Worm (Caenorhabditis elegans) whole organism, L2 larva: ENCODE measurements around the gene C35B1.9.

Source experiments
- ceh-16 ChIP-seq: fragments of 150-350 bp; optimal IDR thresholded peaks from 2 replicates; lab custom pipeline; 2014; ENCODE audit warnings: missing biosample characterization, missing genetic modification characterization
- ceh-82 ChIP-seq: fragments of 150-350 bp; optimal IDR thresholded peaks from 2 replicates; lab custom pipeline; 2014; ENCODE audit warnings: missing biosample characterization, missing genetic modification characterization
- egl-27 ChIP-seq: sonication (generic microtip); optimal IDR thresholded peaks from 3 replicates; lab custom pipeline; 2017; ENCODE audit warnings: missing biosample characterization, missing genetic modification reagents, missing genetic modification characterization
- elt-3 ChIP-seq: sonication (generic microtip); optimal IDR thresholded peaks from 2 replicates; lab custom pipeline; 2017; ENCODE audit warnings: missing biosample characterization, missing genetic modification characterization
- fos-1 ChIP-seq: fragments of 150-350 bp; optimal IDR thresholded peaks from 2 replicates; lab custom pipeline; 2014; ENCODE audit warnings: missing biosample characterization, missing genetic modification characterization
- nhr-237 ChIP-seq: fragments of 150-350 bp; optimal IDR thresholded peaks from 2 replicates; lab custom pipeline; 2014; ENCODE audit warnings: missing biosample characterization, missing genetic modification characterization
- nhr-25 ChIP-seq: fragments of 150-350 bp; sonication (generic microtip); optimal IDR thresholded peaks from 3 replicates; lab custom pipeline; 2014; ENCODE audit warnings: missing biosample characterization, missing genetic modification characterization
- snpc-4 ChIP-seq: fragments of 150-350 bp; optimal IDR thresholded peaks from 2 replicates; lab custom pipeline; 2014; ENCODE audit warnings: missing biosample characterization, missing genetic modification characterization
- unc-39 ChIP-seq: fragments of 150-350 bp; optimal IDR thresholded peaks from 2 replicates; lab custom pipeline; 2014; ENCODE audit warnings: missing biosample characterization, missing genetic modification characterization
- unc-62 ChIP-seq: fragments of 150-350 bp; optimal IDR thresholded peaks from 2 replicates; lab custom pipeline; 2014; ENCODE audit warnings: missing biosample characterization, missing genetic modification reagents, missing genetic modification characterization
- zag-1 ChIP-seq: fragments of 150-350 bp; optimal IDR thresholded peaks from 2 replicates; lab custom pipeline; 2014; ENCODE audit warnings: missing biosample characterization, missing genetic modification characterization
- ztf-11 ChIP-seq: sonication (generic microtip); optimal IDR thresholded peaks from 2 replicates; lab custom pipeline; 2017; ENCODE audit warnings: missing biosample characterization, missing genetic modification characterization

DNA sequence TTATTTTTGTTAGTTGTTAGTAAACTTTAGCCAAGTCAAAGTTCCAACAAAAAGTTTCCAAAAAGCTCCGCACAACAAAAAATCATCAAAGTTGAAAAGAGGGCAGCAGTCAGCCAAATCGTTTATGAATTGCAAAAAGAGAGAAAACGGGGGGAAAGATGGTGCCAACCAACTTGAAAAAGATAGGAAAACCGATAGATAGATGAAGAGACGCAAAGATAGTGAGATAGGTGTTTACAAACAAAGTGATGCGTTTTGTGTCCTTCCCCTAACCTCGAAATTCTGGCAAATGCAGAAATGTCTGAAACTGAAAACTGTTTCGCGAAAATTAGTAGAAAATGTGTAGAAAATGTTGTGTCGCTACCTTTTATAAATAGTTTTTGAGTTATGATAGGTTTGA lies 47.3 kb downstream of the C35B1.9 start:
- TF ChIP-seq elt-3 (no peak), nhr-25 (tag; lab: Kevin White, UChicago) (no peak), unc-62 (no peak), egl-27 (tag; lab: Kevin White, UChicago) (no peak), ceh-16 (tag; lab: Kevin White, UChicago) (no peak), ztf-11 (tag; lab: Kevin White, UChicago) (no peak), unc-39 (tag; lab: Kevin White, UChicago) (no peak), snpc-4 (tag; lab: Kevin White, UChicago) (no peak), zag-1 (no peak), nhr-237 (tag; lab: Kevin White, UChicago) (no peak), fos-1 (tag; lab: Kevin White, UChicago) (no peak), ceh-82 (tag; lab: Kevin White, UChicago) (no peak)
